Worm (Caenorhabditis elegans) whole organism, dauer: ENCODE data around the gene F35F10.1.

Source experiments
- unc-62 ChIP-seq: sonication (generic microtip); optimal IDR thresholded peaks from 2 replicates; lab custom pipeline; 2017; ENCODE audit warnings: missing biosample characterization, missing genetic modification reagents, missing genetic modification characterization

Gene F35F10.1

ce11 chrV:3346434-3347019 lies 30.4 kb downstream of the F35F10.1 start, which contains the start of gene fbxa-65:
fbxa-65 (minus strand) TSS chrV:3346484.
- TF ChIP-seq unc-62 (GFP tag; lab: Kevin White, UChicago): no peak

DNA sequence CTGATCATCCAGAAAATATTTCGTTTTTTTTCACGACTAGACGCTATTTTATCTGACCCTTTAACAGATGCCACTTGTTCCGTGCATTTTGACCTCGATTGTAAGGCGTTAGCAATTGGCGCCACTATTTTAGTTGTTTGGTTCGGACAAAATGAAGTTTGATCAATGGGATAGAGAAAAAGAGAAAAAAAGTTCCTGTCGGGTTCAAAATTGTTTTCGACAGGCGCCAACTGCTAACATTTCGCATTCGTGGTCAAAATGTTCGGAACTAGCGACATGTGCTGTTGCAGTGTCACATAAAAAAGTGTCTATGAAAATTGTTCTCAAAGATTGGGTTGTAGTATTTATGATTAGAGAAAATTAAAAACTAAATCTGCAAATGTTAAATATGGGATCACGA lies 31.4 kb downstream of the F35F10.1 start:
- TF ChIP-seq unc-62 (GFP tag; lab: Kevin White, UChicago): no peak

- TF ChIP-seq unc-62 (GFP tag; lab: Kevin White, UChicago): no peak
Measured at ce11 chrV:3349877-3350276, 33.8 kb downstream of the F35F10.1 start, which contains the start of gene C17B7.15. C17B7.15 (plus strand) TSS chrV:3350177.

DNA sequence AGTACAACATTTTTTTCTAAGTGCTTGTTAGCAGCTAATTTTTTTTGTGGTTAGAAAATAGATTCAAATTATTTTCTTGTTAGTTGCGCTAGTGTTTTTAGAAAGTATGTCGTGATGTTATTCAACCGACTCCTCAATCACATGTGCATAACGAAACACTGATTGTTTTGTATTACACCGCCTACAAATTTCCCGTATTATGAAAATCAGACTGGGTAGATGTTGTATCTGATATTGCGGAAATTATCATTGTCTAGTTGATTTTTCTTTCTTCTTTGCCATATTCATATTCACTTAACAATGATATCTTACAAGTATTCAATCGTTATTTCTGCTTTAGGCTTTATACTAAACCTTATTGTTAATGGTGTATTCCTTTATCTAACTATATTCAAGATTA lies 35.2 kb downstream of the F35F10.1 start, which contains the start of gene str-63:
Gene str-63 (plus strand): TSS at position 301 of the 400 bp plus-strand sequence.
- TF ChIP-seq unc-62 (GFP tag; lab: Kevin White, UChicago): no peak

ce11 chrV:3352925-3353324 lies 36.8 kb downstream of the F35F10.1 start, which contains the start of gene C17B7.12:
C17B7.12 (plus strand) TSS chrV:3353225.
- no peak for TF ChIP-seq unc-62 (GFP tag; lab: Kevin White, UChicago)

DNA sequence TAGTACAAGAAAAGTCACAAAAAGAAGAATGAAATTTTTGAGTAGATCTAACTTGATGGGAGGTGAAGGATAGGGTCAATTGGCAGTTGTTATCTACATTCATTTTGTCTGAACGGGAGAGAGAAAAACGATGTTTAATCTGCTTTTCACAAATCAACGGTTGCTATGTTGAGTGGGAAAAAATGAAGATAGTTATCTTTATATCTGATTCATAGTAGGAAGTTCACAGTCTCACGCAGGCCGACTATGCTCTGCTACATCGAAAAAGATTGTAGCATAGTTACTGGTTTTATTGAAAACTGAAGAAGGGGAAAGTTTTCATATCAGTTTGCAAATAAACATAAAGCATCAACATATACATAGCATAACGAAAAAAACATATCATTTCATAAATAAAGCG lies 39.4 kb downstream of the F35F10.1 start:
- no peak for TF ChIP-seq unc-62 (GFP tag; lab: Kevin White, UChicago)

DNA sequence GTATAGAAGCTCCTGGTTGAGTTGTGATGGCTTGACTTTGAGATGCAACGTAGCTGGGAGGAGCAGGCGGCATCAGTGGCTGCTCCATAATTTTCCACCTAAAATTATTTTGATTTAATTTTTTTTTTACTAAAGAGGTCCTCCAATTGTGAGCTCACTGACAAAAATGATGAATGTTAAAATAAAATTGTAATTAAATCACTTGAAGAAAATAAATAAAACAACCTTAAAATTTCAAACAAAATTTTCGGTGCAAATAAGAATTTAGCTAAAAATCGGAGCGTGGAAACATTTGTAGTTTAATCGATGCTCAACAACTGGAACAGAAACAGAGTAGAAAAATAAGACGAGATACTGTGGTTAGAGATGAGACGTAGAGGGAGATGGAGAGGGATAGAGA lies 41.0 kb downstream of the F35F10.1 start, which contains the start of gene scrm-3:
Gene scrm-3 (minus strand): TSS at position 101 of the 400 bp plus-strand sequence.
- TF ChIP-seq unc-62 (GFP tag; lab: Kevin White, UChicago): no peak

DNA sequence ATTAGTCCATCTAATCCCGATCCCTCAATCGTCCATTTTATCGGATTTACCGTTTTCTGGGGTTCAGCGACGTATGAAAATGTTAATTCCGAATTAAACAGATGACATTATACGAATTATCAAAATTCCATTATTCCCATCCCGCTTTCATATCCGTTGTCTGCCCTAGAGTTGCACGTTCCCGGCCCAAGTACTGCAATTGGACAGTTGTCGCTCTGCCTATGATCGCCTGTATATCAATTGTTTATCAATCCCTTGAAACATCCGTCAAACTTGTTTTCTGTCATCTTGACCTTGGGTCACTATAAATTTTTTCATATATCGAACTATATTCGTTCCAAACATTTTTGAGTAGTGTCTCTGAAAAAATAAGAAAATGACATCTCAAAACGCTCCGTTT lies 42.2 kb downstream of the F35F10.1 start, which contains the start of gene C04E12.5:
Gene C04E12.5 (plus strand): TSS at position 301 of the 400 bp plus-strand sequence.
- no peak for TF ChIP-seq unc-62 (GFP tag; lab: Kevin White, UChicago)

ce11 chrV:3361633-3362032 lies 45.5 kb downstream of the F35F10.1 start:
- TF ChIP-seq unc-62 (GFP tag; lab: Kevin White, UChicago): no peak

DNA sequence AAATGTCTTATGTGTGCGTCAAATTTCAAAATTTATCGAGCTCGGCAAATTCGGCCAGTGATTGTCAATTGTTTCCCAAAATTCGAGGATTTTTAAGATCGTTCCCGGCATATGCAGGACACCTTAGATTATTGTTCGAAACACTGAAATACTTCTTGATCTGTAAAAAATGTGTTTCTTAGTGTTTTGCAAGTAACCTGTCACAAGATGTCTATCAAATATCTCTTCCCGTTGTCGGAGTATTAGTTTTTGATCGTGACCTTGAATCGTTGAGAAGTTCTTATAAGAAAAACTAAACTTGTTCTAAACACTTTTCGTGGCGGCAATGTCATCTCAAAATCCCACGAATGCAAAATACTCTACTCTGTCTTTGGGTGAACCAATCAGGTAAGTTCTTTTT lies 46.4 kb downstream of the F35F10.1 start, which contains the start of gene C04E12.4:
Gene C04E12.4 (plus strand): TSS at position 301 of the 400 bp plus-strand sequence.
- no peak for TF ChIP-seq unc-62 (GFP tag; lab: Kevin White, UChicago)
